Fruit fly (Drosophila melanogaster) whole organism, embryonic: ENCODE measurements around the gene CG34301.

Source experiments
- Asciz ChIP-seq: fragments of 200-800 bp; sonication (Bioruptor generic); optimal IDR thresholded peaks from 2 replicates; lab custom pipeline; 2017; ENCODE audit warnings: missing biosample characterization, mild to moderate bottlenecking, missing genetic modification characterization, missing genetic modification reagents
- CG10959 ChIP-seq: fragments of 200-800 bp; sonication (Bioruptor generic); IDR thresholded peaks from 2 replicates; pipeline ENCODE4 v1.3.6; 2022; ENCODE audit warnings: missing biosample characterization, missing genetic modification characterization
- CG1233 ChIP-seq: fragments of 200-800 bp; sonication (Bioruptor generic); optimal IDR thresholded peaks from 4 replicates; lab custom pipeline; 2018; ENCODE audit warnings: missing biosample characterization, mild to moderate bottlenecking, missing genetic modification characterization
- CG12769 ChIP-seq: fragments of 200-800 bp; sonication (Bioruptor generic); optimal IDR thresholded peaks from 2 replicates; lab custom pipeline; 2019; ENCODE audit warnings: missing biosample characterization, mild to moderate bottlenecking, missing genetic modification characterization, moderate library complexity
- CG13775 ChIP-seq: fragments of 200-800 bp; sonication (Bioruptor generic); optimal IDR thresholded peaks from 3 replicates; lab custom pipeline; 2017; ENCODE audit warnings: missing biosample characterization, mild to moderate bottlenecking, missing genetic modification characterization
- CG14441 ChIP-seq: fragments of 200-800 bp; sonication (Bioruptor generic); IDR thresholded peaks from 2 replicates; pipeline ENCODE4 v1.3.6; 2022; ENCODE audit warnings: missing biosample characterization, missing genetic modification characterization
- CG14860 ChIP-seq: fragments of 200-800 bp; sonication (Bioruptor generic); IDR thresholded peaks from 3 replicates; pipeline ENCODE4 v1.3.6; 2022; ENCODE audit warnings: missing biosample characterization, missing genetic modification characterization; ENCODE audit not compliant: partially characterized antibody
- CG15601 ChIP-seq: fragments of 200-800 bp; sonication (Bioruptor generic); optimal IDR thresholded peaks from 3 replicates; lab custom pipeline; 2019; ENCODE audit warnings: missing biosample characterization, mild to moderate bottlenecking, missing genetic modification characterization, moderate library complexity
- CG17359 ChIP-seq: fragments of 200-800 bp; sonication (Bioruptor generic); optimal IDR thresholded peaks from 3 replicates; lab custom pipeline; 2018; ENCODE audit warnings: missing biosample characterization, mild to moderate bottlenecking, missing genetic modification characterization, moderate library complexity
- CG17385 ChIP-seq: fragments of 200-800 bp; sonication (Bioruptor generic); optimal IDR thresholded peaks from 3 replicates; lab custom pipeline; 2018; ENCODE audit warnings: missing biosample characterization, mild to moderate bottlenecking, missing genetic modification characterization
- CG17568 ChIP-seq: fragments of 200-800 bp; sonication (Bioruptor generic); optimal IDR thresholded peaks from 2 replicates; lab custom pipeline; 2018; ENCODE audit warnings: missing biosample characterization, mild to moderate bottlenecking, missing genetic modification characterization, moderate library complexity
- CG1792 ChIP-seq: fragments of 200-800 bp; sonication (Bioruptor generic); optimal IDR thresholded peaks from 2 replicates; lab custom pipeline; 2016; ENCODE audit warnings: missing biosample characterization, missing genetic modification characterization
- CG18011 ChIP-seq: fragments of 200-800 bp; sonication (Bioruptor generic); optimal IDR thresholded peaks from 2 replicates; lab custom pipeline; 2017; ENCODE audit warnings: missing biosample characterization, missing genetic modification characterization, mild to moderate bottlenecking, moderate library complexity, missing genotype
- CG1832 ChIP-seq: fragments of 200-800 bp; sonication (Bioruptor generic); optimal IDR thresholded peaks from 2 replicates; lab custom pipeline; 2017; ENCODE audit warnings: missing biosample characterization, mild to moderate bottlenecking, missing genetic modification characterization, inconsistent platforms
- CG18476 ChIP-seq: fragments of 200-800 bp; sonication (Bioruptor generic); optimal IDR thresholded peaks from 2 replicates; lab custom pipeline; 2016; ENCODE audit warnings: missing biosample characterization, mild to moderate bottlenecking, missing genetic modification characterization
- CG18764 ChIP-seq: fragments of 200-800 bp; sonication (Bioruptor generic); optimal IDR thresholded peaks from 3 replicates; lab custom pipeline; 2016; ENCODE audit warnings: missing biosample characterization, missing genetic modification characterization
- CG2875 ChIP-seq: fragments of 200-800 bp; sonication (Bioruptor generic); optimal IDR thresholded peaks from 2 replicates; lab custom pipeline; 2017; ENCODE audit warnings: missing biosample characterization, mild to moderate bottlenecking, missing genetic modification characterization, missing genetic modification reagents
- CG30020 ChIP-seq: fragments of 200-800 bp; optimal IDR thresholded peaks from 2 replicates; lab custom pipeline; 2019; ENCODE audit warnings: missing biosample characterization, mild to moderate bottlenecking, missing genetic modification characterization, moderate library complexity
- CG34422 ChIP-seq: fragments of 200-800 bp; sonication (Bioruptor generic); IDR thresholded peaks from 3 replicates; pipeline ENCODE4 v1.3.6; 2022; ENCODE audit warnings: missing biosample characterization, missing genetic modification characterization
- CG6175 ChIP-seq: fragments of 200-800 bp; sonication (Bioruptor generic); IDR thresholded peaks from 3 replicates; pipeline ENCODE4 v1.3.6; 2022; ENCODE audit warnings: missing biosample characterization, missing genetic modification characterization
- CG7556 ChIP-seq: fragments of 200-800 bp; sonication (Bioruptor generic); optimal IDR thresholded peaks from 2 replicates; lab custom pipeline; 2017; ENCODE audit warnings: missing biosample characterization, mild to moderate bottlenecking, missing genetic modification characterization
- CG8924 ChIP-seq: fragments of 200-800 bp; optimal IDR thresholded peaks from 3 replicates; lab custom pipeline; 2019; ENCODE audit warnings: missing biosample characterization, mild to moderate bottlenecking, missing genetic modification characterization, moderate library complexity
- CG9215 ChIP-seq: fragments of 200-800 bp; sonication (Bioruptor generic); IDR thresholded peaks from 2 replicates; pipeline ENCODE4 v1.3.6; 2022; ENCODE audit warnings: missing biosample characterization, missing genetic modification characterization
- Dfd ChIP-seq, 2 experiments: fragments of >200 bp; optimal IDR thresholded peaks; 2 replicates each; lab custom pipeline; 2017; ENCODE audit warnings: missing biosample characterization in 2 of 2, missing genetic modification characterization in 2 of 2
- Dll ChIP-seq: fragments of 200-800 bp; sonication (Bioruptor generic); IDR thresholded peaks from 4 replicates; pipeline ENCODE4 v1.3.6; 2022; ENCODE audit warnings: missing biosample characterization, missing genetic modification characterization; ENCODE audit not compliant: partially characterized antibody
- ERR ChIP-seq: fragments of 200-800 bp; sonication (Bioruptor generic); optimal IDR thresholded peaks from 2 replicates; lab custom pipeline; 2016; ENCODE audit warnings: missing biosample characterization, missing genetic modification characterization
- H15 ChIP-seq: fragments of 200-800 bp; sonication (Bioruptor generic); IDR thresholded peaks from 3 replicates; pipeline ENCODE4 v1.3.6; 2022; ENCODE audit warnings: missing biosample characterization, missing genetic modification characterization
- HLH3B ChIP-seq: fragments of 200-800 bp; sonication (Bioruptor generic); IDR thresholded peaks from 2 replicates; pipeline ENCODE4 v1.3.6; 2022; ENCODE audit warnings: missing biosample characterization, missing genetic modification characterization
- Hr3 ChIP-seq: fragments of 200-800 bp; sonication (Bioruptor generic); optimal IDR thresholded peaks from 3 replicates; lab custom pipeline; 2016; ENCODE audit warnings: missing biosample characterization, missing genetic modification characterization
- NFAT ChIP-seq: fragments of 200-800 bp; sonication (Bioruptor generic); IDR thresholded peaks from 2 replicates; pipeline ENCODE4 v1.3.6; 2022; ENCODE audit warnings: missing biosample characterization, missing genetic modification characterization
- Nf-YC ChIP-seq: fragments of 200-800 bp; optimal IDR thresholded peaks from 3 replicates; lab custom pipeline; 2019; ENCODE audit warnings: missing biosample characterization, mild to moderate bottlenecking, missing genetic modification characterization, moderate library complexity
- Sry-δ ChIP-seq: fragments of 200-800 bp; sonication (Bioruptor generic); optimal IDR thresholded peaks from 2 replicates; lab custom pipeline; 2016; ENCODE audit warnings: missing biosample characterization, missing genetic modification characterization
- Xbp1 ChIP-seq: fragments of 200-800 bp; sonication (Bioruptor generic); optimal IDR thresholded peaks from 3 replicates; lab custom pipeline; 2016; ENCODE audit warnings: missing biosample characterization, mild to moderate bottlenecking, missing genetic modification characterization
- Xrp1 ChIP-seq: fragments of 200-800 bp; sonication (Bioruptor generic); IDR thresholded peaks from 2 replicates; pipeline ENCODE4 v1.3.6; 2022; ENCODE audit warnings: missing biosample characterization, missing genetic modification characterization
- YL-1 ChIP-seq: fragments of 200-800 bp; sonication (Bioruptor generic); optimal IDR thresholded peaks from 3 replicates; lab custom pipeline; 2017; ENCODE audit warnings: missing biosample characterization, mild to moderate bottlenecking, missing genetic modification characterization
- ase ChIP-seq: fragments of 200-800 bp; sonication (Bioruptor generic); IDR thresholded peaks from 3 replicates; pipeline ENCODE4 v1.3.6; 2022; ENCODE audit warnings: missing biosample characterization, missing genetic modification characterization
- crol ChIP-seq: fragments of 200-800 bp; sonication (Bioruptor generic); IDR thresholded peaks from 2 replicates; pipeline ENCODE4 v1.3.6; 2022; ENCODE audit warnings: missing biosample characterization, missing genetic modification characterization
- fd64A ChIP-seq: fragments of 200-800 bp; sonication (Bioruptor generic); optimal IDR thresholded peaks from 3 replicates; lab custom pipeline; 2018; ENCODE audit warnings: missing biosample characterization, mild to moderate bottlenecking, missing genetic modification characterization
- hth ChIP-seq: fragments of >200 bp; optimal IDR thresholded peaks from 2 replicates; lab custom pipeline; 2017; ENCODE audit warnings: inconsistent platforms
- kni ChIP-seq: fragments of 200-800 bp; sonication (Bioruptor generic); optimal IDR thresholded peaks from 3 replicates; lab custom pipeline; 2017; ENCODE audit warnings: mild to moderate bottlenecking, missing biosample characterization, missing genetic modification reagents, missing genetic modification characterization
- lmd ChIP-seq: fragments of 200-800 bp; sonication (Bioruptor generic); IDR thresholded peaks from 2 replicates; pipeline ENCODE4 v1.3.6; 2022; ENCODE audit warnings: missing biosample characterization, missing genetic modification characterization
- luna ChIP-seq: fragments of 200-800 bp; sonication (Bioruptor generic); optimal IDR thresholded peaks from 2 replicates; lab custom pipeline; 2016; ENCODE audit warnings: missing biosample characterization, missing genetic modification characterization
- psq ChIP-seq: fragments of 200-800 bp; sonication (Bioruptor generic); optimal IDR thresholded peaks from 2 replicates; lab custom pipeline; 2017; ENCODE audit warnings: missing biosample characterization, missing genetic modification characterization
- pzg ChIP-seq: fragments of 200-800 bp; sonication (Bioruptor generic); optimal IDR thresholded peaks from 3 replicates; lab custom pipeline; 2018; ENCODE audit warnings: missing biosample characterization, mild to moderate bottlenecking, missing genetic modification characterization, moderate library complexity
- stwl ChIP-seq: fragments of 200-800 bp; sonication (Bioruptor generic); optimal IDR thresholded peaks from 3 replicates; lab custom pipeline; 2018; ENCODE audit warnings: missing biosample characterization, mild to moderate bottlenecking, missing genetic modification characterization, moderate library complexity
- trem ChIP-seq: fragments of 200-800 bp; optimal IDR thresholded peaks from 3 replicates; lab custom pipeline; 2019; ENCODE audit warnings: missing biosample characterization, mild to moderate bottlenecking, missing genetic modification characterization, moderate library complexity
- unpg ChIP-seq: fragments of 200-800 bp; sonication (Bioruptor generic); optimal IDR thresholded peaks from 3 replicates; lab custom pipeline; 2018; ENCODE audit warnings: missing biosample characterization, mild to moderate bottlenecking, missing genetic modification characterization, moderate library complexity
- usp ChIP-seq: fragments of >200 bp; optimal IDR thresholded peaks from 2 replicates; lab custom pipeline; 2017; ENCODE audit warnings: missing biosample characterization, missing genetic modification characterization
- wdn ChIP-seq: fragments of 200-800 bp; sonication (Bioruptor generic); IDR thresholded peaks from 2 replicates; pipeline ENCODE4 v1.3.6; 2022; ENCODE audit warnings: missing biosample characterization, missing genetic modification characterization
- wor ChIP-seq: fragments of 200-800 bp; sonication (Bioruptor generic); IDR thresholded peaks from 2 replicates; pipeline ENCODE4 v1.3.6; 2022; ENCODE audit warnings: missing biosample characterization, missing genetic modification characterization
- zfh1 ChIP-seq: fragments of 200-800 bp; sonication (Bioruptor generic); IDR thresholded peaks from 3 replicates; pipeline ENCODE4 v1.3.6; 2022; ENCODE audit warnings: missing biosample characterization, missing genetic modification characterization

Gene CG34301

dm6 chr3R:8814029-8814647 is 40.9 kb downstream of the CG34301 start (continued):
- TF ChIP-seq pzg (GFP tag; lab: Kevin White, UChicago) (no peak), CG14441 (GFP tag; lab: Robert Waterston, UW) (no peak), CG13775 (GFP tag; lab: Kevin White, UChicago) (no peak), Hr3 (GFP tag; lab: Kevin White, UChicago) (no peak), Dfd (GFP tag; optimal IDR thresholded peaks at IDR 0.05; lab: Kevin White, UChicago) (no peak), CG18764 (no peak), CG17385 (GFP tag; lab: Kevin White, UChicago) (no peak), wdn (no peak), Sry-δ (GFP tag; lab: Kevin White, UChicago) (no peak), ERR (GFP tag; lab: Kevin White, UChicago) (no peak), lmd (GFP tag; lab: Robert Waterston, UW) (no peak), CG30020 (tag; lab: Kevin White, UChicago) (no peak), Dll (no peak), CG9215 (GFP tag; lab: Robert Waterston, UW) (no peak), CG1233 (peak; percentile 18), Nf-YC (tag; lab: Kevin White, UChicago) (no peak), kni (GFP tag; lab: Kevin White, UChicago) (no peak), crol (peak; percentile 89), CG18476 (GFP tag; lab: Kevin White, UChicago) (no peak), CG34422 (no peak), stwl (no peak), ase (GFP tag; lab: Robert Waterston, UW) (no peak), luna (GFP tag; lab: Kevin White, UChicago) (no peak), CG15601 (no peak), trem (no peak), CG14860 (GFP tag; lab: Robert Waterston, UW) (no peak), hth (lab: Kevin White, UChicago) (no peak), zfh1 (GFP tag; lab: Robert Waterston, UW) (0 out of 3 replicates have a peak, but pooled peaks have one; percentile 23), YL-1 (GFP tag; lab: Kevin White, UChicago) (no peak), H15 (GFP tag; lab: Robert Waterston, UW) (no peak), CG18011 (GFP tag; lab: Kevin White, UChicago) (no peak), HLH3B (GFP tag; lab: Robert Waterston, UW) (no peak), psq (GFP tag; lab: Kevin White, UChicago) (no peak), Xrp1 (GFP tag; lab: Robert Waterston, UW) (0 out of 2 replicates have a peak, but pooled peaks have one; percentile 5), fd64A (no peak), usp (GFP tag; lab: Kevin White, UChicago) (no peak), CG7556 (GFP tag; lab: Kevin White, UChicago) (no peak), unpg (GFP tag; lab: Kevin White, UChicago) (no peak), CG17568 (no peak), NFAT (GFP tag; lab: Robert Waterston, UW) (peak; percentile 92), CG1832 (GFP tag; lab: Kevin White, UChicago) (no peak), CG10959 (no peak), CG8924 (tag; lab: Kevin White, UChicago) (no peak), Asciz (GFP tag; lab: Kevin White, UChicago) (no peak), CG6175 (no peak), CG2875 (GFP tag; lab: Kevin White, UChicago) (no peak), wor (GFP tag; lab: Robert Waterston, UW) (no peak), CG12769 (tag; lab: Kevin White, UChicago) (peak; percentile 64), CG17359 (no peak), Xbp1 (GFP tag; lab: Kevin White, UChicago) (no peak), CG1792 (no peak)
